Worm (Caenorhabditis elegans): ENCODE data around the gene F53G2.2.

The F53G2.2 gene

DNA sequence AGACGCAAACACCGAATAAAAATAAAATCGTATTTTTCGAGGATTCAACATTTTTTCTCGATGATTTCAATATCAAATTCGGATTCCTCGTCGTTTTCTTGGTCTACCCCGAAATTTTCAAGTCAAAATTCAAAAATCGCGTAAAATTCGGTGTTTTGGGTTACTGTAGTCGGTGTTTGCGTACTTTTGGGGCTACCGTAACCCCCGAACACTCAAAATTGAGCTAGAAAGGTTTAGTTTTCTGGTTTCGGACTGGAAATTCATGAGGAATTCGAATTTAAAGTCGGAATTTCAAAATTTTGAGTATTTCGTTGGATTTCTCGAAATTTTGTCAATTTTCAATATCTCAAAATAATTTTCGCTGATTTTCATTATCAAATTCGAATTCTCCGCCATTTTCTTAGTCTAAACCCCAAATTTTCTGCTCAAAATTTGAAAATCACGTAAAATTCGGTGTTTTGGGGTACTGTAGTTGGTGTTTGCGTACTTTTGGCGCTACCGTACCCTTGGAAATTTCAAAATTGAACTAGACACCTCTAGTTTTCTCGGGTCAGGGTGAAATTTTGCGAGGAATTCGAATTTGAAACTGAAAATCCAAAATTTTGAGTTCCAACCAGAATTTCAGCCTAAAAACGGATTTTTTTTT lies 25.7 kb upstream of the F53G2.2 start:
- TF ChIP-seq efl-1 (optimal IDR thresholded peaks at IDR 0.05) (no peak), efl-1 (GFP tag; optimal IDR thresholded peaks at IDR 0.05 in 1 of 2) (peak in 1 of 2 experiments; percentile 30), fkh-10 (GFP tag; optimal IDR thresholded peaks at IDR 0.05) (no peak), lsy-2 (tag; optimal IDR thresholded peaks at IDR 0.05) (peak; percentile 20 to 30)

DNA sequence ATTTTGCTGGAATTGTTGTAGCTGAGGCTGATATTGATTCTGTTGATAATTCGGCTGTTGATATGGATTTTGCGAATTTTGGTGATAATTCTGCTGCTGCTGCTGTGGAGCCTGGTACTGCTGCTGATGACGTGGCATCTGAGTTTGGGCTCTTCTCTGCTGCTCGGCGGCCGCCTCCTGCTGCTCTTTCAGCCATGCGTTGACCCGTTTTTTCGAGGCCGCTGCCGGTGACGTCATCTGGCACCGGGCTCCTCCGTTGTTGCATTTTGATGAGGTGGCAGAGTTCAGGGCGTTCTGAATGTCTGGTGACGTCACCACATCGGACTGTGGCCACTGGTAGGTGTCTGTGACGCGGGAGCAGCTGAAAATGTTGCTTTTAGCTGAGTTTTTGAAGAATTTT lies 24.7 kb upstream of the F53G2.2 start:
- TF ChIP-seq unc-130 (tag; optimal IDR thresholded peaks at IDR 0.05) (no peak), dsc-1 (tag; optimal IDR thresholded peaks at IDR 0.05) (no peak), ceh-82 (tag; optimal IDR thresholded peaks at IDR 0.05) (no peak), egl-27 (tag; optimal IDR thresholded peaks at IDR 0.05) (no peak), zag-1 (tag; optimal IDR thresholded peaks at IDR 0.05) (no peak), elt-3 (tag; optimal IDR thresholded peaks at IDR 0.05) (no peak)

ce11 chrII:2458881-2459280 lies 22.8 kb upstream of the F53G2.2 start, which contains the start of gene pqn-42:
TSS of gene pqn-42 (minus strand) at chrII:2458981.
- TF ChIP-seq lir-3 (tag; optimal IDR thresholded peaks at IDR 0.05; ENCODE audit: poor library complexity), result no peak
- no peak for TF ChIP-seq efl-1 (optimal IDR thresholded peaks at IDR 0.05)
- TF ChIP-seq efl-1 (GFP tag; optimal IDR thresholded peaks at IDR 0.05 in 1 of 2), result no peak
- no peak for TF ChIP-seq ceh-88 (GFP tag; IDR thresholded peaks at IDR 0.05)
- TF ChIP-seq elt-2 (tag; optimal IDR thresholded peaks at IDR 0.05), result no peak
- no peak for TF ChIP-seq pag-3 (tag; optimal IDR thresholded peaks at IDR 0.05; ENCODE audit: borderline replicate concordance, insufficient read depth)
- TF ChIP-seq pqm-1 (tag; optimal IDR thresholded peaks at IDR 0.05), result no peak
- no peak for TF ChIP-seq hlh-17 (GFP tag; optimal IDR thresholded peaks at IDR 0.05; ENCODE audit: borderline replicate concordance)

ce11 chrII:2468885-2469284 lies 12.8 kb upstream of the F53G2.2 start:
- TF ChIP-seq ces-1 (GFP tag; optimal IDR thresholded peaks at IDR 0.05) (no peak), grh-1 (GFP tag; IDR thresholded peaks at IDR 0.05) (no peak), nhr-76 (tag; optimal IDR thresholded peaks at IDR 0.05) (no peak), rnt-1 (tag; optimal IDR thresholded peaks at IDR 0.05) (no peak), blmp-1 (tag; optimal IDR thresholded peaks at IDR 0.05) (no peak)

- TF ChIP-seq lir-3 (tag; optimal IDR thresholded peaks at IDR 0.05; ENCODE audit: poor library complexity) (no peak), unc-130 (tag; optimal IDR thresholded peaks at IDR 0.05) (no peak), Y116A8C.19 (tag; optimal IDR thresholded peaks at IDR 0.05; ENCODE audit: borderline replicate concordance) (no peak), C34B4.2 (tag; optimal IDR thresholded peaks at IDR 0.05) (no peak)
Measured at ce11 chrII:2473270-2473669, 8.5 kb upstream of the F53G2.2 start, which contains the start of gene tsr-1. TSS of gene tsr-1 (minus strand) at chrII:2473370.

DNA sequence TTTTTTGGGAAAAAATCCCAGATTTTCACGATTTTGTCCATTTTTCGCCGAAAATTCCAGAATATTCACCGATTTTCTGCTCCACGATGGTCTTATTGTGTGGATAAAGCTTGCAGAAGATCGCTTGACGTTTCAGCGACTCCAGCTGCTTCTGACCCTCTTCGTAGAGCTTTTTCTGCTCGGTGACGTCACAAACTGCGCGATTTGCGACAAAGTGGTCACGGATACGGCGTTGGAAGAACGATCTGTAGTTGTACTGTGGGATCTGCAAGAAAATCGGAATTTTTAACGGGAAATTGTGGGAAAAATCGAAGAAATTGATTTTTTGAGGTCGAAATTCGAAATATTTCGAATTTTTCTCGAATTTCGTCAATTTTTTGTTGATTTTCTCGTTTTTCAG lies 3.2 kb upstream of the F53G2.2 start, which contains the start of gene mnat-1:
Gene mnat-1 (minus strand): TSS at position 101 of the 400 bp plus-strand sequence.
- TF ChIP-seq elt-2 (tag; optimal IDR thresholded peaks at IDR 0.05) (no peak), fkh-8 (tag; optimal IDR thresholded peaks at IDR 0.05) (no peak), ztf-11 (tag; optimal IDR thresholded peaks at IDR 0.05) (no peak), unc-130 (tag; optimal IDR thresholded peaks at IDR 0.05) (no peak), zag-1 (tag; optimal IDR thresholded peaks at IDR 0.05) (no peak), pax-3 (tag; optimal IDR thresholded peaks at IDR 0.05) (no peak), nhr-85 (tag) (no peak), nhr-20 (tag; optimal IDR thresholded peaks at IDR 0.05) (no peak), lin-39 (tag; optimal IDR thresholded peaks at IDR 0.05) (no peak), alr-1 (tag; optimal IDR thresholded peaks at IDR 0.05; ENCODE audit: borderline replicate concordance) (no peak), nhr-237 (tag; optimal IDR thresholded peaks at IDR 0.05) (no peak), hlh-17 (GFP tag; optimal IDR thresholded peaks at IDR 0.05; ENCODE audit: borderline replicate concordance) (no peak), ces-1 (GFP tag; optimal IDR thresholded peaks at IDR 0.05) (no peak), snpc-4 (tag; optimal IDR thresholded peaks at IDR 0.05) (no peak)

All from whole organism, L1 larva.